Fruit fly (Drosophila melanogaster): ENCODE results near the gene CG14322.

DNA sequence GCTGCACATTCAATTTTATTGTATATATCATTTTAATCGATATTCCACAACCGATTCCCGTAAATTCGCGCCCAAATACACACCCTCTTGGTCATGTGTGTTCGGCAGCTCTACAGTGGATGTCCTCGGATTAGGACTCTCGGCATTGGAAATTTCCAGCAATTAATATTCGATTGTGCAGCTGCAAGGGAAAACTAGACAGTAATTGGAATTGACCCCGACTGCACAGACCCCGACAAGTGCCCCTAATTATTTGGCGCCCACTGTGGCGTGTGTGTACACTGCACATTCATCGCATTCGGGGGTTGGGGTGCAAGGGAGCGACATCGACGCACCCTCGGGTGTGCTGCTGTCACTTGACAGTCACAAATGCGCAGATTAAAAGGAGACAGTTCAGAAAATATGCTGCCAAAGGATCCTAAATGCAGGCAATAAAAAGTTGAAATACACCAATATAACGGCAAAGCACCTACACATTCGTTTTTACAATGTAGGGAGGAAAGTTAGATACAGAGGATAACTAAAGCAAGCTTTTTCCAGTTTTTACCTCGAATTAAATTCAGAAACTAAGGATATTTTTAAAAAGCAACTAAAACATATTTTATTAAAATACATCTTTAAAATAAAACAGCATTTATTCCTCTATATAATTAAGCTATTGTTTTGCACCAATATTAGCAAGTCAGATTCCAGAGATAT is 61.4 kb downstream of the CG14322 start:
- no peak for TF ChIP-seq Rfx (GFP tag; IDR thresholded peaks at IDR 0.05)
- peak in 1 of 2 experiments; percentile 23 for TF ChIP-seq bsh (GFP tag; optimal IDR thresholded peaks at IDR 0.05)
- TF ChIP-seq Taf1 (GFP tag; IDR thresholded peaks at IDR 0.05) = no peak
- no peak for TF ChIP-seq Sox102F (GFP tag; optimal IDR thresholded peaks at IDR 0.05)
- no peak for TF ChIP-seq oc (tag; optimal IDR thresholded peaks at IDR 0.05)
- TF ChIP-seq Fer1 (GFP tag; optimal IDR thresholded peaks at IDR 0.05) = no peak
- no peak for TF ChIP-seq Nf-YB (GFP tag; optimal IDR thresholded peaks at IDR 0.05)
- no peak for TF ChIP-seq CG16779 (GFP tag; IDR thresholded peaks at IDR 0.05)
- TF ChIP-seq Ravus (GFP tag; IDR thresholded peaks at IDR 0.05) = no peak
